Worm (Caenorhabditis elegans): ENCODE data around the gene T12D8.5.
A peak's percentile ranks its signal among the peaks of the same experiment; 100 is the strongest.

T12D8.5 gene

ce11 chrIII:13626692-13627091, at the start of gene T12D8.5:
Gene T12D8.5, minus strand, starts transcription at chrIII:13626786.
- no peak for TF ChIP-seq Y95B8A.8 (GFP tag; IDR thresholded peaks at IDR 0.05)
- no peak for TF ChIP-seq B0336.3 (GFP tag; IDR thresholded peaks at IDR 0.05)
- TF ChIP-seq nhr-80 (tag; optimal IDR thresholded peaks at IDR 0.05) = peak; percentile 39
- no peak for TF ChIP-seq mel-28 (tag; optimal IDR thresholded peaks at IDR 0.05; ENCODE audit: borderline replicate concordance)
- TF ChIP-seq egl-44 (GFP tag; IDR thresholded peaks at IDR 0.05) = no peak
- no peak for TF ChIP-seq ceh-79 (tag; optimal IDR thresholded peaks at IDR 0.05)

ce11 chrIII:13672654-13673330, 46.2 kb upstream of the T12D8.5 start, which contains the start of gene aqp-11:
Gene aqp-11, plus strand, starts transcription at chrIII:13673280.
- TF ChIP-seq B0035.1 (tag; optimal IDR thresholded peaks at IDR 0.05) (no peak), nhr-80 (tag; optimal IDR thresholded peaks at IDR 0.05) (peak; percentile 63), hlh-26 (GFP tag; conservative IDR thresholded peaks at IDR 0.05) (no peak)

ce11 chrIII:13669519-13669918, 42.9 kb upstream of the T12D8.5 start:
- TF ChIP-seq rpc-1 (optimal IDR thresholded peaks at IDR 0.05) (no peak), rpc-1 (tag; optimal IDR thresholded peaks at IDR 0.05) (no peak), hmg-20 (GFP tag; IDR thresholded peaks at IDR 0.05) (no peak), egrh-3 (GFP tag; IDR thresholded peaks at IDR 0.05) (no peak), ztf-28 (GFP tag; IDR thresholded peaks at IDR 0.05) (no peak), hmg-1.2 (GFP tag; IDR thresholded peaks at IDR 0.05) (no peak), tbx-9 (tag; optimal IDR thresholded peaks at IDR 0.05; ENCODE audit: borderline replicate concordance) (no peak), unc-62 (GFP tag; optimal IDR thresholded peaks at IDR 0.05) (no peak), atf-7 (tag; optimal IDR thresholded peaks at IDR 0.05) (no peak), gei-17 (GFP tag; optimal IDR thresholded peaks at IDR 0.05) (no peak), lir-1 (GFP tag; conservative IDR thresholded peaks at IDR 0.05) (no peak)

- TF ChIP-seq snpc-1.1 (tag; optimal IDR thresholded peaks at IDR 0.05; ENCODE audit: insufficient read depth) (no peak), nfya-1 (tag; optimal IDR thresholded peaks at IDR 0.05; ENCODE audit: borderline replicate concordance, insufficient read depth) (no peak), lin-40 (tag; optimal IDR thresholded peaks at IDR 0.05) (no peak), repo-1 (tag; optimal IDR thresholded peaks at IDR 0.05) (no peak), ekl-4 (GFP tag; IDR thresholded peaks at IDR 0.05) (no peak), dpff-1 (tag; optimal IDR thresholded peaks at IDR 0.05) (no peak), him-1 (tag; optimal IDR thresholded peaks at IDR 0.05) (no peak), zim-3 (tag; optimal IDR thresholded peaks at IDR 0.05) (no peak), F23B12.7 (tag; optimal IDR thresholded peaks at IDR 0.05; ENCODE audit: insufficient read depth) (no peak), ztf-26 (tag; optimal IDR thresholded peaks at IDR 0.05) (no peak), let-526 (GFP tag; IDR thresholded peaks at IDR 0.05) (no peak), bed-1 (GFP tag; IDR thresholded peaks at IDR 0.05) (no peak), K11D2.4 (GFP tag; IDR thresholded peaks at IDR 0.05) (no peak), madf-3 (GFP tag; IDR thresholded peaks at IDR 0.05) (no peak)
Measured at ce11 chrIII:13667739-13668138, 41.2 kb upstream of the T12D8.5 start, which contains the start of gene flp-15. Gene flp-15, minus strand, starts transcription at chrIII:13667839.

- TF ChIP-seq ama-1 (optimal IDR thresholded peaks at IDR 0.05) = no peak
- no peak for TF ChIP-seq ama-1 (GFP tag; optimal IDR thresholded peaks at IDR 0.05)
- TF ChIP-seq D2030.7 (GFP tag; IDR thresholded peaks at IDR 0.05) = no peak
- TF ChIP-seq F10E7.11 (tag; optimal IDR thresholded peaks at IDR 0.05) = no peak
- no peak for TF ChIP-seq rcor-1 (GFP tag; IDR thresholded peaks at IDR 0.05)
- no peak for TF ChIP-seq F57C9.4 (tag; optimal IDR thresholded peaks at IDR 0.05)
- TF ChIP-seq attf-6 (GFP tag; IDR thresholded peaks at IDR 0.05) = no peak
- no peak for TF ChIP-seq hlh-26 (GFP tag; conservative IDR thresholded peaks at IDR 0.05)
- no peak for TF ChIP-seq ets-4 (GFP tag; optimal IDR thresholded peaks at IDR 0.05)
- TF ChIP-seq lag-1 (GFP tag; IDR thresholded peaks at IDR 0.05) = no peak
- no peak for TF ChIP-seq tbx-9 (tag; optimal IDR thresholded peaks at IDR 0.05; ENCODE audit: borderline replicate concordance)
- no peak for TF ChIP-seq ceh-100 (GFP tag; IDR thresholded peaks at IDR 0.05)
Measured at ce11 chrIII:13666406-13666805, 39.8 kb upstream of the T12D8.5 start.
